Worm (Caenorhabditis elegans) whole organism, L1 larva: ENCODE data around the gene C04A2.15.

Experiments used
- C04F5.9 ChIP-seq: sonication (generic microtip); optimal IDR thresholded peaks from 2 replicates; lab custom pipeline; 2016; ENCODE audit warnings: missing genetic modification characterization, missing compliant biosample characterization
- C34B4.2 ChIP-seq: sonication (generic microtip); optimal IDR thresholded peaks from 2 replicates; lab custom pipeline; 2017; ENCODE audit warnings: mild to moderate bottlenecking, missing genetic modification characterization, missing compliant biosample characterization
- F16B12.6 ChIP-seq: fragments of 150-350 bp; optimal IDR thresholded peaks from 2 replicates; lab custom pipeline; 2014; ENCODE audit warnings: missing biosample characterization, missing genetic modification characterization
- Y116A8C.19 ChIP-seq: sonication (generic microtip); optimal IDR thresholded peaks from 2 replicates; lab custom pipeline; 2016; ENCODE audit warnings: missing compliant biosample characterization, missing genetic modification characterization, borderline replicate concordance
- aha-1 ChIP-seq: fragments of 150-350 bp; optimal IDR thresholded peaks from 2 replicates; lab custom pipeline; 2014; ENCODE audit warnings: missing biosample characterization, missing genetic modification characterization
- alr-1 ChIP-seq: fragments of 200-800 bp; sonication (Bioruptor generic); optimal IDR thresholded peaks from 2 replicates; lab custom pipeline; 2018; ENCODE audit warnings: borderline replicate concordance, mild to moderate bottlenecking, missing genetic modification characterization, missing compliant biosample characterization
- ama-1 ChIP-seq: fragments of 150-350 bp; optimal IDR thresholded peaks from 2 replicates; lab custom pipeline; 2014
- blmp-1 ChIP-seq: fragments of 150-350 bp; optimal IDR thresholded peaks from 2 replicates; lab custom pipeline; 2014; ENCODE audit warnings: missing biosample characterization, missing genetic modification characterization
- ceh-63 ChIP-seq: fragments of 200-800 bp; sonication (Bioruptor generic); optimal IDR thresholded peaks from 2 replicates; lab custom pipeline; 2018; ENCODE audit warnings: mild to moderate bottlenecking, missing genetic modification characterization, missing compliant biosample characterization
- ceh-82 ChIP-seq, 3 experiments: fragments of 150-350 bp in 1 of 3; sonication (generic microtip) in 2 of 3; optimal IDR thresholded peaks; 2 replicates each; lab custom pipeline; 2014 to 2017; ENCODE audit warnings: missing biosample characterization in 3 of 3, missing genetic modification characterization in 3 of 3
- ces-1 ChIP-seq: fragments of 150-350 bp; optimal IDR thresholded peaks from 2 replicates; lab custom pipeline; 2014; ENCODE audit warnings: missing biosample characterization, missing genetic modification reagents, missing genetic modification characterization
- dpl-1 ChIP-seq, 3 experiments: fragments of 150-350 bp in 2 of 3; sonication (generic microtip) in 1 of 3; optimal IDR thresholded peaks; 2 replicates each; lab custom pipeline; 2014 to 2017; ENCODE audit warnings: missing biosample characterization in 3 of 3, missing genetic modification characterization in 3 of 3, missing genetic modification reagents in 3 of 3
- dsc-1 ChIP-seq: sonication (generic microtip); optimal IDR thresholded peaks from 2 replicates; lab custom pipeline; 2016; ENCODE audit warnings: mild to moderate bottlenecking, missing genetic modification characterization, missing compliant biosample characterization
- efl-3 ChIP-seq: fragments of 200-800 bp; sonication (Bioruptor generic); optimal IDR thresholded peaks from 2 replicates; lab custom pipeline; 2018; ENCODE audit warnings: mild to moderate bottlenecking, missing genetic modification characterization, missing compliant biosample characterization
- egl-27 ChIP-seq, 2 experiments: fragments of 150-350 bp in 1 of 2; sonication (generic microtip); optimal IDR thresholded peaks; 3 replicates each; lab custom pipeline; 2017 to 2018; ENCODE audit warnings: missing biosample characterization in 2 of 2, missing genetic modification characterization in 2 of 2, missing genetic modification reagents in 2 of 2
- elt-2 ChIP-seq: sonication (generic microtip); optimal IDR thresholded peaks from 2 replicates; lab custom pipeline; 2016; ENCODE audit warnings: missing genetic modification characterization, mild to moderate bottlenecking, inconsistent platforms, missing compliant biosample characterization, missing genetic modification reagents
- fkh-10 ChIP-seq: sonication (generic microtip); optimal IDR thresholded peaks from 2 replicates; lab custom pipeline; 2017; ENCODE audit warnings: missing biosample characterization, missing genetic modification reagents, missing genetic modification characterization
- fkh-4 ChIP-seq: sonication (generic microtip); optimal IDR thresholded peaks from 2 replicates; lab custom pipeline; 2016; ENCODE audit warnings: missing compliant biosample characterization, missing genetic modification characterization, borderline replicate concordance
- fkh-8 ChIP-seq: sonication (generic microtip); optimal IDR thresholded peaks from 2 replicates; lab custom pipeline; 2016; ENCODE audit warnings: mild to moderate bottlenecking, missing genetic modification characterization, missing compliant biosample characterization
- grh-1 ChIP-seq: fragments of 200-800 bp; sonication (Bioruptor generic); IDR thresholded peaks from 2 replicates; pipeline ENCODE4 v1.3.6; 2022; ENCODE audit warnings: missing genetic modification reagents, missing genetic modification characterization, missing compliant biosample characterization
- hlh-4 ChIP-seq: sonication (generic microtip); optimal IDR thresholded peaks from 2 replicates; lab custom pipeline; 2016; ENCODE audit warnings: mild to moderate bottlenecking, missing genetic modification characterization, missing compliant biosample characterization
- hpl-2 ChIP-seq: fragments of 150-350 bp; optimal IDR thresholded peaks from 2 replicates; lab custom pipeline; 2014; ENCODE audit warnings: missing biosample characterization, missing genetic modification reagents, missing genetic modification characterization
- irx-1 ChIP-seq: sonication (generic microtip); optimal IDR thresholded peaks from 2 replicates; lab custom pipeline; 2016; ENCODE audit warnings: missing genetic modification characterization, missing compliant biosample characterization
- isw-1 ChIP-seq: fragments of 200-800 bp; sonication (Bioruptor generic); IDR thresholded peaks from 2 replicates; pipeline ENCODE4 v1.3.6; 2022; ENCODE audit warnings: missing genetic modification characterization, missing compliant biosample characterization
- jun-1 ChIP-seq: fragments of 150-350 bp; optimal IDR thresholded peaks from 2 replicates; lab custom pipeline; 2014; ENCODE audit warnings: missing biosample characterization, missing genetic modification reagents, missing genetic modification characterization
- lin-14 ChIP-seq: fragments of 200-800 bp; sonication (Bioruptor generic); optimal IDR thresholded peaks from 2 replicates; lab custom pipeline; 2018; ENCODE audit warnings: mild to moderate bottlenecking, missing genetic modification characterization, moderate library complexity, missing compliant biosample characterization
- lin-15B ChIP-seq: fragments of 150-350 bp; sonication (generic microtip); optimal IDR thresholded peaks from 3 replicates; lab custom pipeline; 2014; ENCODE audit warnings: missing biosample characterization, missing genetic modification characterization
- lin-35 ChIP-seq, 2 experiments: fragments of 150-350 bp; optimal IDR thresholded peaks; 2 replicates each; lab custom pipeline; 2014; ENCODE audit warnings: missing biosample characterization in 2 of 2, missing genetic modification characterization in 2 of 2, missing genetic modification reagents in 2 of 2
- lir-3 ChIP-seq: sonication (generic microtip); optimal IDR thresholded peaks from 2 replicates; lab custom pipeline; 2016; ENCODE audit warnings: mild to moderate bottlenecking, missing genetic modification characterization, moderate library complexity, missing compliant biosample characterization; ENCODE audit not compliant: poor library complexity
- mep-1 ChIP-seq: fragments of 150-350 bp; optimal IDR thresholded peaks from 2 replicates; lab custom pipeline; 2014; ENCODE audit warnings: missing biosample characterization, missing genetic modification characterization
- nhr-11 ChIP-seq: fragments of 150-350 bp; optimal IDR thresholded peaks from 2 replicates; lab custom pipeline; 2014; ENCODE audit warnings: missing biosample characterization, missing genetic modification characterization
- nhr-12 ChIP-seq: sonication (generic microtip); optimal IDR thresholded peaks from 2 replicates; lab custom pipeline; 2017; ENCODE audit warnings: missing biosample characterization, missing genetic modification characterization
- nhr-19 ChIP-seq: fragments of 200-800 bp; sonication (Bioruptor generic); conservative IDR thresholded peaks from 2 replicates; pipeline ENCODE4 v1.3.6; 2022; ENCODE audit warnings: missing genetic modification characterization, missing compliant biosample characterization
- nhr-237 ChIP-seq: fragments of 150-350 bp; optimal IDR thresholded peaks from 2 replicates; lab custom pipeline; 2014; ENCODE audit warnings: missing biosample characterization, missing genetic modification characterization
- nhr-28 ChIP-seq: fragments of 150-350 bp; optimal IDR thresholded peaks from 2 replicates; lab custom pipeline; 2014; ENCODE audit warnings: missing biosample characterization, missing genetic modification characterization
- nhr-76 ChIP-seq: sonication (generic microtip); optimal IDR thresholded peaks from 2 replicates; lab custom pipeline; 2017; ENCODE audit warnings: missing biosample characterization, missing genetic modification characterization
- nhr-77 ChIP-seq: fragments of 150-350 bp; optimal IDR thresholded peaks from 2 replicates; lab custom pipeline; 2014; ENCODE audit warnings: missing biosample characterization, missing genetic modification characterization
- nhr-84 ChIP-seq: sonication (generic microtip); optimal IDR thresholded peaks from 2 replicates; lab custom pipeline; 2017; ENCODE audit warnings: missing biosample characterization, missing genetic modification characterization
- pag-3 ChIP-seq: sonication (generic microtip); optimal IDR thresholded peaks from 2 replicates; lab custom pipeline; 2017; ENCODE audit warnings: missing genetic modification characterization, mild to moderate bottlenecking, missing compliant biosample characterization, antibody characterized with exemption, borderline replicate concordance; ENCODE audit not compliant: insufficient read depth
- pqm-1 ChIP-seq: sonication (generic microtip); optimal IDR thresholded peaks from 3 replicates; lab custom pipeline; 2017; ENCODE audit warnings: missing biosample characterization, missing genetic modification characterization
- rnt-1 ChIP-seq: sonication (generic microtip); optimal IDR thresholded peaks from 2 replicates; lab custom pipeline; 2016; ENCODE audit warnings: mild to moderate bottlenecking, missing genetic modification characterization, moderate library complexity, missing compliant biosample characterization
- skn-1 ChIP-seq: fragments of 150-350 bp; optimal IDR thresholded peaks from 2 replicates; lab custom pipeline; 2014; ENCODE audit warnings: missing biosample characterization, missing genetic modification characterization
- sox-4 ChIP-seq: sonication (generic microtip); optimal IDR thresholded peaks from 2 replicates; lab custom pipeline; 2016; ENCODE audit warnings: missing genetic modification characterization, missing compliant biosample characterization
- sptf-1 ChIP-seq: fragments of 150-350 bp; optimal IDR thresholded peaks from 2 replicates; lab custom pipeline; 2014; ENCODE audit warnings: missing biosample characterization, missing genetic modification characterization
- sup-37 ChIP-seq: fragments of 200-800 bp; sonication (Bioruptor generic); optimal IDR thresholded peaks from 2 replicates; lab custom pipeline; 2018; ENCODE audit warnings: mild to moderate bottlenecking, missing genetic modification characterization, missing compliant biosample characterization
- swsn-7 ChIP-seq: sonication (generic microtip); optimal IDR thresholded peaks from 2 replicates; lab custom pipeline; 2016; ENCODE audit warnings: missing genetic modification characterization, missing compliant biosample characterization
- tbx-2 ChIP-seq: sonication (generic microtip); optimal IDR thresholded peaks from 2 replicates; lab custom pipeline; 2016; ENCODE audit warnings: missing genetic modification characterization, missing compliant biosample characterization
- unc-62 ChIP-seq: fragments of 150-350 bp; optimal IDR thresholded peaks from 2 replicates; lab custom pipeline; 2014; ENCODE audit warnings: missing biosample characterization, missing genetic modification reagents, missing genetic modification characterization
- unc-86 ChIP-seq: sonication (generic microtip); optimal IDR thresholded peaks from 2 replicates; lab custom pipeline; 2016; ENCODE audit warnings: missing genetic modification characterization, missing compliant biosample characterization
- vab-15 ChIP-seq: sonication (generic microtip); optimal IDR thresholded peaks from 2 replicates; lab custom pipeline; 2017; ENCODE audit warnings: missing genotype, mild to moderate bottlenecking, missing genetic modification characterization, missing compliant biosample characterization
- xbp-1 ChIP-seq: sonication (generic microtip); optimal IDR thresholded peaks from 2 replicates; lab custom pipeline; 2016; ENCODE audit warnings: missing genetic modification characterization, missing compliant biosample characterization
- zip-4 ChIP-seq: fragments of 200-800 bp; sonication (Bioruptor generic); optimal IDR thresholded peaks from 2 replicates; lab custom pipeline; 2018; ENCODE audit warnings: mild to moderate bottlenecking, missing genetic modification characterization, moderate library complexity, missing compliant biosample characterization
- ztf-11 ChIP-seq, 2 experiments: sonication (generic microtip); optimal IDR thresholded peaks; 2 replicates each; lab custom pipeline; 2016 to 2017; ENCODE audit warnings: missing genetic modification characterization in 2 of 2, missing biosample characterization in 1 of 2, missing compliant biosample characterization in 1 of 2
- ztf-4 ChIP-seq: fragments of 150-350 bp; optimal IDR thresholded peaks from 2 replicates; lab custom pipeline; 2014; ENCODE audit warnings: missing biosample characterization, missing genetic modification characterization

Gene C04A2.15

DNA sequence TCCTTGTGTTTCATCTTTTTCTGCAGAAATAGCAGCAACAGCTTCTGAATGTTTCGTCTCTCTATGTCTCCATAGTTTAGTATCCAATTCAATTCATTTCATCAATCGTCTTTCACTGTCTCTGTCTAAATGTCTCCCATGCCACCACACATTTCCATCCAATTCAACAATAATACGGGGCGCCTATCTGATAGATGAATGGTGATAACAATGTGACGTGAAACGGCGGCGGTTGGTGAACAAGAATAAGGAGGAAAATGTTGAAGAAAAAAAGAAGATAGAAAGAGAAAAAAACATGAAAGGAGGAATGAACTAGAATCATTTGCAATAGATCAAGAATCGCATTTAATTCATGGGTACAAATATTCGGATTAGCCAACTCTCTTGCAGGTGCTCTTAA is 29.7 kb upstream of the C04A2.15 start (continued):
- TF ChIP-seq ceh-82 (tag; optimal IDR thresholded peaks at IDR 0.05; lab: Kevin White, UChicago): peak in 1 of 3 experiments; percentile 17
- peak; percentile 62 to 64 for TF ChIP-seq egl-27 (tag; optimal IDR thresholded peaks at IDR 0.05; lab: Kevin White, UChicago)
- TF ChIP-seq mep-1: peak; percentile 69
- peak; percentile 94 for TF ChIP-seq blmp-1 (tag; lab: Kevin White, UChicago)
- TF ChIP-seq nhr-19 (GFP tag; lab: Robert Waterston, UW): peak; percentile 42
- TF ChIP-seq lir-3 (tag; lab: Kevin White, UChicago): no peak
- no peak for TF ChIP-seq C34B4.2 (tag; lab: Kevin White, UChicago)
- TF ChIP-seq fkh-8 (tag; lab: Kevin White, UChicago): no peak
- TF ChIP-seq lin-35 (GFP tag; optimal IDR thresholded peaks at IDR 0.05; lab: Kevin White, UChicago): peak in 1 of 2 experiments; percentile 40
- TF ChIP-seq sox-4 (tag; lab: Kevin White, UChicago): no peak
- TF ChIP-seq unc-62 (GFP tag; lab: Kevin White, UChicago): no peak
- no peak for TF ChIP-seq alr-1 (tag; lab: Kevin White, UChicago)
- TF ChIP-seq skn-1 (tag; lab: Kevin White, UChicago): no peak
- TF ChIP-seq nhr-11 (tag; lab: Kevin White, UChicago): peak; percentile 14
- peak; percentile 36 for TF ChIP-seq tbx-2
- peak; percentile 3 for TF ChIP-seq dsc-1
- TF ChIP-seq sup-37 (GFP tag; lab: Kevin White, UChicago): peak; percentile 20
- TF ChIP-seq nhr-76: no peak
- no peak for TF ChIP-seq ama-1 (lab: Kevin White, UChicago)
- peak; percentile 87 for TF ChIP-seq rnt-1
- no peak for TF ChIP-seq C04F5.9 (tag; lab: Kevin White, UChicago)
- TF ChIP-seq lin-15B (tag; lab: Kevin White, UChicago): no peak
- TF ChIP-seq hlh-4 (tag; lab: Kevin White, UChicago): no peak
- TF ChIP-seq ztf-4: peak; percentile 52
- TF ChIP-seq grh-1 (GFP tag; lab: Robert Waterston, UW): no peak
- TF ChIP-seq fkh-4 (tag; lab: Kevin White, UChicago): no peak
- TF ChIP-seq fkh-10 (GFP tag; lab: Kevin White, UChicago): no peak
- TF ChIP-seq lin-14: peak; percentile 94
- no peak for TF ChIP-seq F16B12.6
- TF ChIP-seq zip-4 (GFP tag; lab: Kevin White, UChicago): no peak
- peak; percentile 30 for TF ChIP-seq efl-3
- TF ChIP-seq pqm-1 (tag; lab: Kevin White, UChicago): no peak
- TF ChIP-seq ces-1 (GFP tag; lab: Kevin White, UChicago): no peak
- no peak for TF ChIP-seq sptf-1 (tag; lab: Kevin White, UChicago)
- TF ChIP-seq hpl-2 (GFP tag; lab: Kevin White, UChicago): no peak
- no peak for TF ChIP-seq isw-1
- no peak for TF ChIP-seq ztf-11 (tag; optimal IDR thresholded peaks at IDR 0.05; lab: Kevin White, UChicago)
- TF ChIP-seq jun-1 (tag; lab: Kevin White, UChicago): peak; percentile 0
- TF ChIP-seq nhr-12 (tag; lab: Kevin White, UChicago): no peak
- no peak for TF ChIP-seq unc-86 (tag; lab: Kevin White, UChicago)
- TF ChIP-seq ceh-63 (GFP tag; lab: Kevin White, UChicago): no peak
- peak; percentile 19 for TF ChIP-seq swsn-7
- peak; percentile 4 for TF ChIP-seq nhr-237 (tag; lab: Kevin White, UChicago)
- TF ChIP-seq xbp-1 (tag; lab: Kevin White, UChicago): no peak
- peak; percentile 72 for TF ChIP-seq elt-2 (tag; lab: Kevin White, UChicago)
- TF ChIP-seq irx-1 (tag; lab: Kevin White, UChicago): no peak
- peak in 2 of 3 experiments; percentile 7 to 10 for TF ChIP-seq dpl-1 (GFP tag; optimal IDR thresholded peaks at IDR 0.05; lab: Kevin White, UChicago)
- no peak for TF ChIP-seq nhr-28 (tag; lab: Kevin White, UChicago)
- TF ChIP-seq vab-15: no peak
- no peak for TF ChIP-seq aha-1
- no peak for TF ChIP-seq Y116A8C.19 (tag; lab: Kevin White, UChicago)
- no peak for TF ChIP-seq nhr-84 (tag; lab: Kevin White, UChicago)
- peak; percentile 80 for TF ChIP-seq pag-3 (tag; lab: Kevin White, UChicago)
- TF ChIP-seq nhr-77: no peak
